Worm (Caenorhabditis elegans) whole organism, L4/young adult: ENCODE data around the gene F28C6.5.

Source experiments
- W03F9.2 ChIP-seq: fragments of 150-350 bp; optimal IDR thresholded peaks from 2 replicates; lab custom pipeline; 2014; ENCODE audit warnings: missing biosample characterization, missing genetic modification characterization
- dao-5 ChIP-seq: sonication (generic microtip); optimal IDR thresholded peaks from 2 replicates; lab custom pipeline; 2016; ENCODE audit warnings: missing genotype, missing genetic modification characterization, moderate library complexity, missing compliant biosample characterization
- him-1 ChIP-seq: sonication (generic microtip); optimal IDR thresholded peaks from 2 replicates; lab custom pipeline; 2016; ENCODE audit warnings: missing genotype, missing genetic modification reagents, missing genetic modification characterization, missing compliant biosample characterization

- TF ChIP-seq W03F9.2 (tag; lab: Kevin White, UChicago) (peak; percentile 97), dao-5 (tag; lab: Kevin White, UChicago) (no peak), him-1 (tag; lab: Kevin White, UChicago) (peak; percentile 1)
These were observed 30.0 kb upstream of the F28C6.5 start, which contains the start of the genes col-38 and rpl-5 for ce11 chrII:8569038-8569977.
